Fruit fly (Drosophila melanogaster) whole organism, wandering third instar larva: Measurements from ENCODE around the gene comm3.

Experiments
- Abd-B ChIP-seq: fragments of >200 bp; optimal IDR thresholded peaks from 2 replicates; lab custom pipeline; 2017; ENCODE audit warnings: missing biosample characterization, missing genetic modification characterization
- CG32264 ChIP-seq: fragments of 200-800 bp; sonication (Bioruptor generic); optimal IDR thresholded peaks from 2 replicates; lab custom pipeline; 2016; ENCODE audit warnings: missing biosample characterization, missing genetic modification characterization
- CG9705 ChIP-seq: fragments of 200-800 bp; sonication (Bioruptor generic); optimal IDR thresholded peaks from 2 replicates; lab custom pipeline; 2018; ENCODE audit warnings: missing biosample characterization, mild to moderate bottlenecking, missing genetic modification characterization
- CrebA ChIP-seq: fragments of 200-800 bp; sonication (Bioruptor generic); optimal IDR thresholded peaks from 2 replicates; lab custom pipeline; 2016; ENCODE audit warnings: missing biosample characterization, mild to moderate bottlenecking, missing genetic modification characterization, borderline replicate concordance
- Dfd ChIP-seq: fragments of >200 bp; optimal IDR thresholded peaks from 2 replicates; lab custom pipeline; 2017; ENCODE audit warnings: missing biosample characterization, missing genetic modification characterization
- Dif ChIP-seq: fragments of 200-275, 200-300 bp; sonication (Bioruptor generic); optimal IDR thresholded peaks from 2 replicates; lab custom pipeline; 2018; ENCODE audit warnings: missing biosample characterization, missing genetic modification characterization; ENCODE audit not compliant: partially characterized antibody
- GATAd ChIP-seq: sonication (Bioruptor generic); optimal IDR thresholded peaks from 2 replicates; lab custom pipeline; 2016; ENCODE audit warnings: missing biosample characterization, missing genetic modification characterization
- HLH106 ChIP-seq: fragments of 200-800 bp; optimal IDR thresholded peaks from 3 replicates; lab custom pipeline; 2019; ENCODE audit warnings: missing biosample characterization, mild to moderate bottlenecking, missing genetic modification characterization, moderate library complexity
- Hnf4 ChIP-seq: fragments of 200-800 bp; sonication (Bioruptor generic); optimal IDR thresholded peaks from 2 replicates; lab custom pipeline; 2016; ENCODE audit warnings: missing biosample characterization, mild to moderate bottlenecking, missing genetic modification characterization
- Hr78 ChIP-seq: fragments of >200 bp; optimal IDR thresholded peaks from 2 replicates; lab custom pipeline; 2017; ENCODE audit warnings: missing biosample characterization, missing genetic modification characterization
- Hr83 ChIP-seq: fragments of 200-300 bp; sonication (Bioruptor generic); optimal IDR thresholded peaks from 2 replicates; lab custom pipeline; 2016; ENCODE audit warnings: missing biosample characterization, mild to moderate bottlenecking, missing genetic modification characterization, moderate library complexity; ENCODE audit not compliant: poor library complexity, severe bottlenecking
- Jra ChIP-seq: sonication (Bioruptor generic); optimal IDR thresholded peaks from 2 replicates; lab custom pipeline; 2016; ENCODE audit warnings: missing biosample characterization, missing genetic modification characterization
- Mio ChIP-seq: sonication (Bioruptor generic); optimal IDR thresholded peaks from 2 replicates; lab custom pipeline; 2016; ENCODE audit warnings: missing biosample characterization, missing genetic modification characterization
- Myc ChIP-seq: fragments of >200 bp; optimal IDR thresholded peaks from 2 replicates; lab custom pipeline; 2017
- N ChIP-seq: fragments of >200 bp; optimal IDR thresholded peaks from 2 replicates; lab custom pipeline; 2018; ENCODE audit warnings: missing biosample characterization, missing external identifiers, missing genetic modification characterization
- OdsH ChIP-seq: fragments of 200-800 bp; sonication (Bioruptor generic); optimal IDR thresholded peaks from 2 replicates; lab custom pipeline; 2016; ENCODE audit warnings: missing biosample characterization, mild to moderate bottlenecking, missing genetic modification characterization
- Rel ChIP-seq, 2 experiments: fragments of 200-800 bp; sonication (Bioruptor generic) in 1 of 2; optimal IDR thresholded peaks; 2 replicates in 1 of 2; 3 replicates in 1 of 2; lab custom pipeline; 2016 to 2019; ENCODE audit warnings: mild to moderate bottlenecking in 2 of 2, missing biosample characterization in 2 of 2, missing genetic modification characterization in 2 of 2, moderate library complexity in 1 of 2
- Sp1 ChIP-seq: fragments of 200-800 bp; sonication (Bioruptor generic); optimal IDR thresholded peaks from 3 replicates; lab custom pipeline; 2019; ENCODE audit warnings: missing biosample characterization, mild to moderate bottlenecking, missing genetic modification characterization, moderate library complexity
- Vsx2 ChIP-seq: fragments of 200-300, 225-300 bp; sonication (Bioruptor generic); optimal IDR thresholded peaks from 2 replicates; lab custom pipeline; 2018; ENCODE audit warnings: missing biosample characterization, missing genetic modification characterization; ENCODE audit not compliant: partially characterized antibody
- br ChIP-seq: fragments of 200-800 bp; sonication (Bioruptor generic); optimal IDR thresholded peaks from 2 replicates; lab custom pipeline; 2016; ENCODE audit warnings: missing biosample characterization, missing genetic modification characterization
- brk ChIP-seq: fragments of 200-800 bp; sonication (Bioruptor generic); optimal IDR thresholded peaks from 2 replicates; lab custom pipeline; 2016; ENCODE audit warnings: missing biosample characterization, mild to moderate bottlenecking, missing genetic modification characterization
- dl ChIP-seq, 2 experiments: fragments of 175-275, 200-275 bp in 1 of 2; fragments of 200-275 bp in 1 of 2; sonication (Bioruptor generic); optimal IDR thresholded peaks; lab custom pipeline; 2018; ENCODE audit warnings: mild to moderate bottlenecking in 2 of 2, missing biosample characterization in 2 of 2, missing genetic modification characterization in 2 of 2, moderate library complexity in 2 of 2; ENCODE audit not compliant: partially characterized antibody in 2 of 2, insufficient read depth in 1 of 2
- dsf ChIP-seq: sonication (Bioruptor generic); optimal IDR thresholded peaks from 2 replicates; lab custom pipeline; 2016; ENCODE audit warnings: missing biosample characterization, missing genetic modification characterization, borderline replicate concordance
- ey ChIP-seq: fragments of 200-800 bp; sonication (Bioruptor generic); optimal IDR thresholded peaks from 2 replicates; lab custom pipeline; 2016; ENCODE audit warnings: missing biosample characterization, missing genetic modification characterization
- foxo ChIP-seq, 2 experiments: fragments of 200-800 bp; sonication (Bioruptor generic); optimal IDR thresholded peaks; 2 replicates in 1 of 2; 3 replicates in 1 of 2; lab custom pipeline; 2016 to 2017; ENCODE audit warnings: missing biosample characterization in 2 of 2, missing genetic modification characterization in 2 of 2
- fru ChIP-seq: fragments of 200-800 bp; sonication (Bioruptor generic); optimal IDR thresholded peaks from 3 replicates; lab custom pipeline; 2016; ENCODE audit warnings: missing biosample characterization, mild to moderate bottlenecking, missing genetic modification characterization
- h ChIP-seq: fragments of 200-800 bp; sonication (Bioruptor generic); optimal IDR thresholded peaks from 3 replicates; lab custom pipeline; 2016; ENCODE audit warnings: missing biosample characterization, mild to moderate bottlenecking, missing genetic modification characterization
- jim ChIP-seq: fragments of 175-275, 200-325 bp; sonication (Bioruptor generic); optimal IDR thresholded peaks from 2 replicates; lab custom pipeline; 2016; ENCODE audit warnings: missing biosample characterization, mild to moderate bottlenecking, missing genetic modification characterization
- lola ChIP-seq: fragments of >200 bp; optimal IDR thresholded peaks from 2 replicates; lab custom pipeline; 2017; ENCODE audit warnings: missing biosample characterization, missing genetic modification characterization
- psq ChIP-seq: fragments of 200-800 bp; sonication (Bioruptor generic); optimal IDR thresholded peaks from 3 replicates; lab custom pipeline; 2017; ENCODE audit warnings: missing biosample characterization, mild to moderate bottlenecking, missing genetic modification characterization, moderate library complexity
- rgr ChIP-seq: fragments of 200-800 bp; sonication (Bioruptor generic); optimal IDR thresholded peaks from 3 replicates; lab custom pipeline; 2016; ENCODE audit warnings: missing biosample characterization, mild to moderate bottlenecking, missing genetic modification characterization
- sv ChIP-seq: fragments of 200-800 bp; sonication (Bioruptor generic); optimal IDR thresholded peaks from 3 replicates; lab custom pipeline; 2016; ENCODE audit warnings: missing biosample characterization, missing genetic modification characterization
- tai ChIP-seq: sonication (Bioruptor generic); optimal IDR thresholded peaks from 2 replicates; lab custom pipeline; 2016; ENCODE audit warnings: missing biosample characterization, missing genetic modification characterization
- usp ChIP-seq: fragments of >200 bp; optimal IDR thresholded peaks from 2 replicates; lab custom pipeline; 2017; ENCODE audit warnings: missing biosample characterization, missing genetic modification characterization
- woc ChIP-seq: sonication (Bioruptor generic); optimal IDR thresholded peaks from 2 replicates; lab custom pipeline; 2016; ENCODE audit warnings: missing biosample characterization, mild to moderate bottlenecking, missing genetic modification characterization

comm3 gene

dm6 chr3L:15580487-15580886 lies 67.1 kb downstream of the comm3 start, which contains the start of the genes mrn and CG12301:
Gene mrn (minus strand): TSS chr3L:15580537.
Gene CG12301 (plus strand): TSS chr3L:15580800.
- TF ChIP-seq CG9705 (GFP tag; lab: Kevin White, UChicago) (peak; percentile 43), Vsx2 (no peak), psq (GFP tag; lab: Kevin White, UChicago) (peak; percentile 65), Myc (lab: Kevin White, UChicago) (peak; percentile 80), dsf (GFP tag; lab: Kevin White, UChicago) (no peak), Rel (GFP tag; optimal IDR thresholded peaks at IDR 0.05; lab: Kevin White, UChicago) (no peak), Rel (tag; optimal IDR thresholded peaks at IDR 0.05; lab: Kevin White, UChicago) (peak; percentile 85), Hr83 (GFP tag; lab: Kevin White, UChicago) (peak; percentile 94), CG32264 (GFP tag; lab: Kevin White, UChicago) (no peak), woc (GFP tag; lab: Kevin White, UChicago) (no peak), Hr78 (GFP tag; lab: Kevin White, UChicago) (no peak), rgr (GFP tag; lab: Kevin White, UChicago) (peak; percentile 87), Hnf4 (GFP tag; lab: Kevin White, UChicago) (no peak), OdsH (GFP tag; lab: Kevin White, UChicago) (peak; percentile 80), Jra (GFP tag; lab: Kevin White, UChicago) (no peak), HLH106 (peak; percentile 93), sv (GFP tag; lab: Kevin White, UChicago) (peak; percentile 67), brk (no peak), ey (peak; percentile 81), h (GFP tag; lab: Kevin White, UChicago) (peak; percentile 97)

- TF ChIP-seq woc (GFP tag; lab: Kevin White, UChicago) (no peak), Vsx2 (no peak), Abd-B (no peak), Dif (GFP tag; lab: Kevin White, UChicago) (no peak)
Observed at dm6 chr3L:15576357-15576756, 71.2 kb downstream of the comm3 start, which contains the start of gene Ufsp2. Gene Ufsp2 (plus strand): TSS chr3L:15576570.

DNA sequence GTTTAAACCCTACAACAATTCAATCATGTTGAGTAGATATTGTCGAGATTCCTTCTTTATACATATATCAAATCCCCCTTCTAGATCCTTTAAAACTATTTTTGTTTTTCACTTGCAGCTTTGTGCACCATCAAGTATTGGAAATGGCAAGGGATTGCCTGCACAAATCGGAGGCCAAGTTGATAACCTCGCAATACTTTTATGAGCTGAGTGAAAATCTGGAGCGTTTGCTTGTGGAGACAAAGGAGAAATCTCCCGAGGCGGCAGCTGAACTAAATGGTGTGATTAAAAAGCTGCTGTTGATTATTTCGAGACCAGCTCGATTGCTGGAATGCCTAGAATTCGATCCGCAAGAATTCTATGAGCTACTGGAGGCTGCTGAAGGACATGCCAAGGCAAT lies 77.0 kb downstream of the comm3 start:
- no peak for TF ChIP-seq CG32264 (GFP tag; lab: Kevin White, UChicago)
- TF ChIP-seq foxo (GFP tag; optimal IDR thresholded peaks at IDR 0.05; lab: Kevin White, UChicago), result no peak
- TF ChIP-seq usp (GFP tag; lab: Kevin White, UChicago), result no peak
- TF ChIP-seq Dfd (GFP tag; lab: Kevin White, UChicago), result no peak
- no peak for TF ChIP-seq Hr78 (GFP tag; lab: Kevin White, UChicago)
- no peak for TF ChIP-seq rgr (GFP tag; lab: Kevin White, UChicago)

dm6 chr3L:15568748-15569147 lies 78.8 kb downstream of the comm3 start:
- TF ChIP-seq Rel (GFP tag; optimal IDR thresholded peaks at IDR 0.05; lab: Kevin White, UChicago) (no peak), Rel (tag; optimal IDR thresholded peaks at IDR 0.05; lab: Kevin White, UChicago) (peak; percentile 77), Hr83 (GFP tag; lab: Kevin White, UChicago) (no peak)
- TF ChIP-seq, all 38 proteins: peak for 1

- TF ChIP-seq Abd-B (no peak), Hr78 (GFP tag; lab: Kevin White, UChicago) (no peak), Myc (lab: Kevin White, UChicago) (no peak), OdsH (GFP tag; lab: Kevin White, UChicago) (peak; percentile 19), Sp1 (peak; percentile 55), tai (GFP tag; lab: Kevin White, UChicago) (no peak), Dfd (GFP tag; lab: Kevin White, UChicago) (no peak), dl (GFP tag; optimal IDR thresholded peaks at IDR 0.05; lab: Kevin White, UChicago; ENCODE audit: insufficient read depth in 1 of 2, partially characterized antibody in 2 of 2) (no peak), N (GFP tag; lab: Kevin White, UChicago) (no peak), Rel (GFP tag; optimal IDR thresholded peaks at IDR 0.05; lab: Kevin White, UChicago) (peak; percentile 36), Rel (tag; optimal IDR thresholded peaks at IDR 0.05; lab: Kevin White, UChicago) (no peak), h (GFP tag; lab: Kevin White, UChicago) (peak; percentile 66), CG32264 (GFP tag; lab: Kevin White, UChicago) (peak; percentile 32), CrebA (no peak), GATAd (GFP tag; lab: Kevin White, UChicago) (no peak), Hr83 (GFP tag; lab: Kevin White, UChicago) (peak; percentile 90), psq (GFP tag; lab: Kevin White, UChicago) (peak; percentile 66), sv (GFP tag; lab: Kevin White, UChicago) (no peak), Dif (GFP tag; lab: Kevin White, UChicago) (no peak), Mio (GFP tag; lab: Kevin White, UChicago) (no peak), ey (no peak), lola (no peak), HLH106 (no peak), br (GFP tag; lab: Kevin White, UChicago) (peak; percentile 47), brk (no peak), Jra (GFP tag; lab: Kevin White, UChicago) (no peak), foxo (GFP tag; optimal IDR thresholded peaks at IDR 0.05; lab: Kevin White, UChicago) (no peak), dsf (GFP tag; lab: Kevin White, UChicago) (no peak), fru (no peak), Vsx2 (no peak), jim (GFP tag; lab: Kevin White, UChicago) (peak; percentile 28), rgr (GFP tag; lab: Kevin White, UChicago) (peak; percentile 68), usp (GFP tag; lab: Kevin White, UChicago) (no peak), CG9705 (GFP tag; lab: Kevin White, UChicago) (no peak), woc (GFP tag; lab: Kevin White, UChicago) (no peak)
Observed at dm6 chr3L:15566484-15566955, 81.0 kb downstream of the comm3 start.
